Worm (Caenorhabditis elegans) whole organism, early embryonic: Measurements from ENCODE around the gene ogr-2.

ENCODE experiments used
- B0310.2 ChIP-seq: sonication (generic microtip); optimal IDR thresholded peaks from 2 replicates; lab custom pipeline; 2016; ENCODE audit warnings: mild to moderate bottlenecking, missing genetic modification characterization, missing compliant biosample characterization
- ama-1 ChIP-seq: fragments of 150-350 bp; optimal IDR thresholded peaks from 2 replicates; lab custom pipeline; 2014
- ceh-36 ChIP-seq: sonication (generic microtip); optimal IDR thresholded peaks from 2 replicates; lab custom pipeline; 2016; ENCODE audit warnings: missing genetic modification characterization, inconsistent platforms, missing compliant biosample characterization
- flt-1 ChIP-seq: fragments of 200-800 bp; sonication (Bioruptor generic); IDR thresholded peaks from 2 replicates; pipeline ENCODE4 v1.3.6; 2022; ENCODE audit warnings: missing genetic modification characterization, missing compliant biosample characterization
- hmbx-1 ChIP-seq: sonication (generic microtip); optimal IDR thresholded peaks from 2 replicates; lab custom pipeline; 2016; ENCODE audit warnings: mild to moderate bottlenecking, missing genetic modification characterization, missing compliant biosample characterization
- hmg-4 ChIP-seq: fragments of 200-800 bp; sonication (Bioruptor generic); optimal IDR thresholded peaks from 2 replicates; lab custom pipeline; 2018; ENCODE audit warnings: mild to moderate bottlenecking, missing genetic modification characterization, missing compliant biosample characterization
- tbx-37 ChIP-seq: fragments of 200-800 bp; sonication (Bioruptor generic); conservative IDR thresholded peaks from 2 replicates; pipeline ENCODE4 v1.3.6; 2022; ENCODE audit warnings: missing genetic modification reagents, missing genetic modification characterization, missing compliant biosample characterization

DNA sequence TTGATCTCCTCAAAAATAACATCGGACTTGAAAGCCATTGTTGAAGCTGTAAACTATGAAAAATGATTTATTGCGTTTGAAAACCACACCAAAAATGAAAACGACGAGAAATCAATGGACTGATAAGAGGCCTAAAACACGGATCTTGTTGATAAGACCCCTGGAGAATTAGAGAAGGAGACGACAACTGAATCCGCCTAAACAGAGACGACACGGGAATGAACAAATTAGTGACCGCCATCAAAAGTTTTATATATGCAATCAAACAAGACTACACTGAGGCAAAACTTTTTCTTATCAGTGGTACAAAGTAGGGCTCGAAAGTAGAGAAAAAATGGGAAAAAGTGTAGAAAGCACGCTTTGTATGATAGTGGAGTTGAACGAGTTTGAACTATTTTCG is 39.9 kb upstream of the ogr-2 start, which contains the start of gene nlt-1:
- TF ChIP-seq ama-1 (lab: Kevin White, UChicago) (no peak), ceh-36 (tag; lab: Kevin White, UChicago) (no peak), hmbx-1 (tag; lab: Kevin White, UChicago) (no peak), hmg-4 (GFP tag; lab: Kevin White, UChicago) (no peak), B0310.2 (no peak), flt-1 (GFP tag; lab: Robert Waterston, UW) (no peak), tbx-37 (GFP tag; lab: Robert Waterston, UW) (no peak)
